Worm (Caenorhabditis elegans) whole organism, L4 larva: ENCODE data around the gene F14D7.18.

Experiments used
- F10B5.3 ChIP-seq: sonication (generic microtip); optimal IDR thresholded peaks from 2 replicates; lab custom pipeline; 2016; ENCODE audit warnings: mild to moderate bottlenecking, missing genetic modification characterization, missing compliant biosample characterization
- F26F4.8 ChIP-seq: fragments of 200-800 bp; sonication (Bioruptor generic); conservative IDR thresholded peaks from 2 replicates; pipeline ENCODE4 v1.3.6; 2022; ENCODE audit warnings: missing genetic modification characterization, missing compliant biosample characterization
- F37D6.2 ChIP-seq: sonication (generic microtip); optimal IDR thresholded peaks from 2 replicates; lab custom pipeline; 2016; ENCODE audit warnings: mild to moderate bottlenecking, missing genetic modification characterization, missing compliant biosample characterization
- F44E2.7 ChIP-seq: fragments of 200-800 bp; sonication (Bioruptor generic); IDR thresholded peaks from 2 replicates; pipeline ENCODE4 v2.1.2; 2022; ENCODE audit warnings: missing genetic modification characterization, missing compliant biosample characterization
- F49E8.2 ChIP-seq: sonication (generic microtip); optimal IDR thresholded peaks from 2 replicates; lab custom pipeline; 2016; ENCODE audit warnings: missing compliant biosample characterization, mild to moderate bottlenecking, missing genetic modification characterization, borderline replicate concordance
- T20F7.1 ChIP-seq: fragments of 200-800 bp; sonication (Bioruptor generic); optimal IDR thresholded peaks from 2 replicates; lab custom pipeline; 2018; ENCODE audit warnings: mild to moderate bottlenecking, missing genetic modification characterization, missing compliant biosample characterization
- ZK337.2 ChIP-seq: fragments of 200-800 bp; sonication (Bioruptor generic); IDR thresholded peaks from 2 replicates; pipeline ENCODE4 v1.3.6; 2022; ENCODE audit warnings: missing genetic modification reagents, missing genetic modification characterization, missing compliant biosample characterization
- ceh-20 ChIP-seq: fragments of 200-800 bp; sonication (Bioruptor generic); IDR thresholded peaks from 2 replicates; pipeline ENCODE4 v1.3.6; 2022; ENCODE audit warnings: missing genetic modification reagents, missing genetic modification characterization, missing compliant biosample characterization
- ceh-62 ChIP-seq: sonication (generic microtip); optimal IDR thresholded peaks from 2 replicates; lab custom pipeline; 2017; ENCODE audit warnings: missing biosample characterization, missing genetic modification characterization
- ceh-82 ChIP-seq: sonication (generic microtip); optimal IDR thresholded peaks from 2 replicates; lab custom pipeline; 2017; ENCODE audit warnings: missing biosample characterization, missing genetic modification characterization
- ces-1 ChIP-seq: fragments of 150-350 bp; sonication (generic microtip); optimal IDR thresholded peaks from 4 replicates; lab custom pipeline; 2014; ENCODE audit warnings: missing biosample characterization, missing genetic modification reagents, missing genetic modification characterization
- cey-2 ChIP-seq: sonication (generic microtip); optimal IDR thresholded peaks from 3 replicates; lab custom pipeline; 2017; ENCODE audit warnings: missing genetic modification characterization, mild to moderate bottlenecking, missing compliant biosample characterization, antibody characterized with exemption, borderline replicate concordance; ENCODE audit not compliant: insufficient read depth
- ctbp-1 ChIP-seq: fragments of 200-800 bp; sonication (Bioruptor generic); IDR thresholded peaks from 2 replicates; pipeline ENCODE4 v1.3.6; 2022; ENCODE audit warnings: missing genetic modification reagents, missing genetic modification characterization, missing compliant biosample characterization
- daf-16 ChIP-seq, 3 experiments: sonication (generic microtip); optimal IDR thresholded peaks; 2 replicates each; lab custom pipeline; 2016 to 2017; ENCODE audit warnings: missing genetic modification characterization in 3 of 3, missing genetic modification reagents in 3 of 3, mild to moderate bottlenecking in 2 of 3, missing compliant biosample characterization in 2 of 3, missing biosample characterization in 1 of 3, moderate library complexity in 1 of 3
- daf-19 ChIP-seq: fragments of 200-800 bp; sonication (Bioruptor generic); conservative IDR thresholded peaks from 2 replicates; pipeline ENCODE4 v1.3.6; 2022; ENCODE audit warnings: missing genetic modification characterization, missing compliant biosample characterization
- daf-8 ChIP-seq: fragments of 200-800 bp; sonication (Bioruptor generic); IDR thresholded peaks from 2 replicates; pipeline ENCODE4 v1.3.6; 2022; ENCODE audit warnings: missing genetic modification characterization, missing compliant biosample characterization
- dmd-6 ChIP-seq: fragments of 200-800 bp; sonication (Bioruptor generic); IDR thresholded peaks from 2 replicates; pipeline ENCODE4 v1.3.6; 2022; ENCODE audit warnings: missing genetic modification reagents, missing genetic modification characterization, missing compliant biosample characterization
- dmd-9 ChIP-seq: fragments of 200-800 bp; sonication (Bioruptor generic); IDR thresholded peaks from 2 replicates; pipeline ENCODE4 v1.3.6; 2022; ENCODE audit warnings: missing genetic modification reagents, missing genetic modification characterization, missing compliant biosample characterization
- dpl-1 ChIP-seq: fragments of 150-350 bp; optimal IDR thresholded peaks from 2 replicates; lab custom pipeline; 2014; ENCODE audit warnings: missing biosample characterization, missing genetic modification reagents, missing genetic modification characterization
- egl-43 ChIP-seq: fragments of 200-800 bp; sonication (Bioruptor generic); IDR thresholded peaks from 2 replicates; pipeline ENCODE4 v1.3.6; 2022; ENCODE audit warnings: missing genetic modification reagents, missing genetic modification characterization, missing compliant biosample characterization
- fos-1 ChIP-seq: fragments of 150-350 bp; optimal IDR thresholded peaks from 2 replicates; lab custom pipeline; 2014; ENCODE audit warnings: missing biosample characterization, missing genetic modification characterization
- hlh-11 ChIP-seq: fragments of 200-800 bp; sonication (Bioruptor generic); optimal IDR thresholded peaks from 2 replicates; lab custom pipeline; 2018; ENCODE audit warnings: mild to moderate bottlenecking, missing genetic modification characterization, missing compliant biosample characterization
- jun-1 ChIP-seq: fragments of 150-350 bp; optimal IDR thresholded peaks from 2 replicates; lab custom pipeline; 2014; ENCODE audit warnings: missing biosample characterization, missing genetic modification reagents, missing genetic modification characterization
- lin-15B ChIP-seq: fragments of 150-350 bp; sonication (generic microtip); optimal IDR thresholded peaks from 3 replicates; lab custom pipeline; 2014; ENCODE audit warnings: missing biosample characterization, missing genetic modification characterization
- lin-29 ChIP-seq: fragments of 200-800 bp; sonication (Bioruptor generic); IDR thresholded peaks from 2 replicates; pipeline ENCODE4 v1.3.6; 2022; ENCODE audit warnings: missing genetic modification reagents, missing genetic modification characterization, missing compliant biosample characterization
- lin-38 ChIP-seq: fragments of 200-800 bp; sonication (Bioruptor generic); IDR thresholded peaks from 2 replicates; pipeline ENCODE4 v1.3.6; 2022; ENCODE audit warnings: missing genetic modification reagents, missing genetic modification characterization, missing compliant biosample characterization
- mes-2 ChIP-seq: sonication (generic microtip); optimal IDR thresholded peaks from 2 replicates; lab custom pipeline; 2016; ENCODE audit warnings: missing genotype, mild to moderate bottlenecking, missing genetic modification characterization, missing compliant biosample characterization; ENCODE audit not compliant: poor library complexity, severe bottlenecking
- nhr-10 ChIP-seq: fragments of 150-350 bp; optimal IDR thresholded peaks from 2 replicates; lab custom pipeline; 2014; ENCODE audit warnings: missing biosample characterization, missing genetic modification characterization
- nhr-237 ChIP-seq: sonication (generic microtip); optimal IDR thresholded peaks from 2 replicates; lab custom pipeline; 2017; ENCODE audit warnings: missing biosample characterization, missing genetic modification characterization
- nhr-25 ChIP-seq: sonication (generic microtip); optimal IDR thresholded peaks from 2 replicates; lab custom pipeline; 2017; ENCODE audit warnings: missing genetic modification characterization, mild to moderate bottlenecking, missing compliant biosample characterization, antibody characterized with exemption, moderate library complexity, borderline replicate concordance; ENCODE audit not compliant: insufficient read depth
- nhr-28 ChIP-seq: fragments of 150-350 bp; optimal IDR thresholded peaks from 2 replicates; lab custom pipeline; 2014; ENCODE audit warnings: missing biosample characterization, missing genetic modification characterization
- nhr-42 ChIP-seq: fragments of 200-800 bp; sonication (Bioruptor generic); IDR thresholded peaks from 2 replicates; pipeline ENCODE4 v1.3.6; 2022; ENCODE audit warnings: missing genetic modification characterization, missing compliant biosample characterization
- nhr-77 ChIP-seq: fragments of 150-350 bp; optimal IDR thresholded peaks from 2 replicates; lab custom pipeline; 2014; ENCODE audit warnings: missing biosample characterization, missing genetic modification characterization
- pha-4 ChIP-seq, 2 experiments: fragments of 150-350 bp in 1 of 2; fragments of 200-800 bp in 1 of 2; sonication (Bioruptor generic) in 1 of 2; IDR thresholded peaks in 1 of 2; optimal IDR thresholded peaks in 1 of 2; 2 replicates each; pipeline versions ENCODE4 v1.3.6 to Lab custom; 2014 to 2022; ENCODE audit warnings: missing genetic modification characterization in 2 of 2, missing genetic modification reagents in 2 of 2, missing biosample characterization in 1 of 2, missing compliant biosample characterization in 1 of 2
- php-3 ChIP-seq: fragments of 200-800 bp; sonication (Bioruptor generic); IDR thresholded peaks from 2 replicates; pipeline ENCODE4 v1.3.6; 2022; ENCODE audit warnings: missing genetic modification reagents, missing genetic modification characterization, missing compliant biosample characterization
- rbr-2 ChIP-seq: sonication (generic microtip); optimal IDR thresholded peaks from 2 replicates; lab custom pipeline; 2016; ENCODE audit warnings: missing genotype, missing genetic modification characterization, missing compliant biosample characterization
- set-16 ChIP-seq: fragments of 200-800 bp; sonication (Bioruptor generic); IDR thresholded peaks from 2 replicates; pipeline ENCODE4 v1.3.6; 2022; ENCODE audit warnings: missing genetic modification reagents, missing genetic modification characterization, missing compliant biosample characterization
- spr-1 ChIP-seq: sonication (generic microtip); optimal IDR thresholded peaks from 2 replicates; lab custom pipeline; 2016; ENCODE audit warnings: mild to moderate bottlenecking, missing genetic modification characterization, missing compliant biosample characterization
- unc-130 ChIP-seq: sonication (generic microtip); optimal IDR thresholded peaks from 2 replicates; lab custom pipeline; 2016; ENCODE audit warnings: missing genetic modification reagents, missing genetic modification characterization, missing compliant biosample characterization
- unc-62 ChIP-seq, 3 experiments: fragments of 150-350 bp in 1 of 3; sonication (generic microtip); optimal IDR thresholded peaks in 2 of 3; peaks in 1 of 3; 1 replicate in 1 of 3; 2 replicates in 2 of 3; lab custom pipeline; 2014 to 2017; ENCODE audit warnings: missing biosample characterization in 3 of 3, missing genetic modification characterization in 3 of 3, missing genetic modification reagents in 3 of 3, missing genotype in 1 of 3
- zfp-2 ChIP-seq: sonication (generic microtip); optimal IDR thresholded peaks from 2 replicates; lab custom pipeline; 2016; ENCODE audit warnings: mild to moderate bottlenecking, missing genetic modification characterization, missing compliant biosample characterization
- zfp-3 ChIP-seq: fragments of 200-800 bp; sonication (Bioruptor generic); conservative IDR thresholded peaks from 2 replicates; pipeline ENCODE4 v1.3.6; 2022; ENCODE audit warnings: missing genetic modification reagents, missing genetic modification characterization, missing compliant biosample characterization

Gene F14D7.18

DNA sequence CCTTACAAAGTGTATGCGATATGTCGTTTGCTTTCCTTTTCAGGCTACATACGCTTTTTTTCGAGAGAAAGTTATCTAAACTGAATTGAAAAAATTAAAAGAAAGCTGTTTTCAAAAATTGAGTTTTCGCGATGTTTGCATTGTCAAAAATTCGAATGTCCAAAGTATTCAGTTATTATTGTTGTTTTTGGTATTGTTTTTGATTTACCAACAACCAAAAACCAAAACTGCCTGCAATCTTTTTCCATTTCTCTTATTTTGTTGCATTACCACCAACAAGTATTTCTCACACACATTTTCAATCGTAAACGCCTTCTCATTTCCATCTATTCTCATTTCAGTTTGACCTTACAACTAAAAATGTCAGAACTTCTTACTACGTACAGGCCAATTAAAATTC, 38.3 kb upstream of the F14D7.18 start, which contains the start of gene pepm-1:
Gene pepm-1 (plus strand): TSS at position 301 of the 400 bp plus-strand sequence.
- TF ChIP-seq ZK337.2 (GFP tag; lab: Robert Waterston, UW) (no peak), php-3 (GFP tag; lab: Robert Waterston, UW) (no peak), nhr-28 (no peak), daf-8 (GFP tag; lab: Robert Waterston, UW) (no peak), nhr-77 (tag; lab: Kevin White, UChicago) (no peak), dmd-9 (GFP tag; lab: Robert Waterston, UW) (no peak), pha-4 (GFP tag; IDR thresholded peaks at IDR 0.05; lab: Robert Waterston, UW) (no peak), pha-4 (tag; optimal IDR thresholded peaks at IDR 0.05; lab: Kevin White, UChicago) (no peak), F10B5.3 (tag; lab: Kevin White, UChicago) (no peak), nhr-25 (tag; lab: Kevin White, UChicago) (no peak), unc-130 (no peak), rbr-2 (tag; lab: Kevin White, UChicago) (no peak), mes-2 (no peak), nhr-42 (no peak), fos-1 (tag; lab: Kevin White, UChicago) (no peak), ceh-62 (tag; lab: Kevin White, UChicago) (no peak), ctbp-1 (no peak)
- TF ChIP-seq, all 104 proteins: peak for 0

DNA sequence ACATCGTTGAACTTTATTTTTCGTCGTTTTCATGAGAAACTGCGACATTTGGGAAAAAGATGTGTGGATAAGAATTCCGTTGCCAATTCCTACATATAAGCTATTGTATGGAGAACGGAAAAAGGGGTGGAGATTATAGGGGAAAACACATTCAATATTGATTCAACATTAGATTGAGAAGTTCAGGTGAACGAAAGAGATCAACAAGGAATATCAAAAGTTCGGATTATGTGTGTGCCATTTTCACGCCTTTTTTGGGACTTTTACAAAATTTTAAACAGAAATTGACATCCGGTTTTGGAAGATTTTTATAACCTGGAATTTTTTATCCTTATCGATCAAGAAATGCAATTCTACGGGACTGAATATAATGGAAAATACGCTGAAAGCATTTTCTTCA, 37.2 kb upstream of the F14D7.18 start, which contains the start of gene F47B8.5:
Gene F47B8.5 (minus strand): TSS at position 101 of the 400 bp plus-strand sequence.
- TF ChIP-seq spr-1 (tag; lab: Kevin White, UChicago), result no peak
- no peak for TF ChIP-seq egl-43 (GFP tag; lab: Robert Waterston, UW)
- TF ChIP-seq zfp-3 (GFP tag; lab: Robert Waterston, UW), result no peak
- TF ChIP-seq dpl-1 (GFP tag; lab: Kevin White, UChicago), result no peak
- TF ChIP-seq ceh-82 (tag; lab: Kevin White, UChicago), result no peak
- no peak for TF ChIP-seq ceh-20 (GFP tag; lab: Robert Waterston, UW)

DNA sequence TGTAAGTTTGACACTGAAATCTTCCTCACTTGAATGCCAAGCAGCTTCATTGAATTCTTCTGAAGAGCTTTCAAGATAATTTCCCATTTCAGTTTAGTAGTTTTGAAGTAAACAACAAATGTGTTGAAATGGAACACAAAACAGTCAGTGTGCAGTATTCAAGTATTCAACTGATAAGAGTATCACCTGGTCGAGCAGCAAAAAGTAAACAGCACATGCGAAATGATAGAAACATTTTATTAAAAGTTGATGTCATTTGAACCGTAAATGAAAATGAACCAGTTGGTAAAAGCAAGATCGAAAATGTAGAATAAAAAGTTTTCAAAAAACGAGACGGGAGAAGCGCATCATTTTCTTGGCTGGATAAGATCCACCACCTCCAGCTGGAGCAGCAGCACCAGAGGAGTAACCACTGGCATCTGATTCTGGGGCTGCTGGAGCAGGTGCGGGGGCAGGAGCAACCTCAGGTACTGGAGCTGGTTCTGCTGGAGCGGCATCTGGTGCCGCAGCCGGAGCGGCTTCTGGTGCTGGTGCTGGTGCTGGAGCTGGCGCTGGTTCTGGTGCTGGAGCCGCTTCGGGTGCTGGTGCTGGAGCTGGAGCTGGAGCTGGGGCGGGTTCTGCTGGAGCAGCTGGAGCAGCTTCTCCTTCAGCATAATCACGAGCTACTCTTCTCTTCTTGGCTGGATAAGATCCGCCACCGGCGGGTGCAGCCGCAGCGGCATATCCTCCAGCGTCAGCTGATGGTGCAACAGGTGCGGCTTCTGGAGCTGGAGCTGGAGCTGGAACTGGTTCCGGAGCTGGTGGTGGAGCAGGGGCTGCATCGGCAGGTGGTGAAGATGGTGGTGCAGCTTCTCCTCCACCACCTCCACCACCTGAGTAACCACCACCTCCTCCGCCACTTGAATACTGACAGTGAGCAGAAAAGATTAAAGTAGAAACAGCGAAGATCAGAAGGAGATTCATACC, 34.2 kb upstream of the F14D7.18 start, which contains the start of the genes F47B8.4 and F47B8.18:
Gene F47B8.4 (minus strand): TSS at position 172 of the 966 bp plus-strand sequence.
Gene F47B8.18 (minus strand): TSS at position 963 of the 966 bp plus-strand sequence.
- TF ChIP-seq lin-15B (tag; lab: Kevin White, UChicago) (no peak), dmd-9 (GFP tag; lab: Robert Waterston, UW) (0 out of 2 replicates have a peak, but pooled peaks have one; percentile 33), jun-1 (tag; lab: Kevin White, UChicago) (no peak), cey-2 (tag; lab: Kevin White, UChicago) (no peak), daf-16 (GFP tag; optimal IDR thresholded peaks at IDR 0.05; lab: Kevin White, UChicago) (no peak), daf-16 (tag; optimal IDR thresholded peaks at IDR 0.05; lab: Kevin White, UChicago) (peak; percentile 99), F44E2.7 (GFP tag; lab: Robert Waterston, UW) (no peak), nhr-77 (tag; lab: Kevin White, UChicago) (peak; percentile 20), lin-29 (GFP tag; lab: Robert Waterston, UW) (no peak), lin-38 (no peak), nhr-28 (peak; percentile 76), nhr-10 (tag; lab: Kevin White, UChicago) (no peak), zfp-2 (tag; lab: Kevin White, UChicago) (no peak), F49E8.2 (tag; lab: Kevin White, UChicago) (no peak), nhr-237 (no peak), dmd-6 (GFP tag; lab: Robert Waterston, UW) (peak; percentile 44), spr-1 (tag; lab: Kevin White, UChicago) (no peak), unc-62 (GFP tag; optimal IDR thresholded peaks at IDR 0.05 in 1 of 2; lab: Kevin White, UChicago) (peak in 1 of 2 experiments; percentile 96), unc-62 (tag; optimal IDR thresholded peaks at IDR 0.05; lab: Kevin White, UChicago) (no peak), ces-1 (GFP tag; lab: Kevin White, UChicago) (no peak), hlh-11 (tag; lab: Kevin White, UChicago) (no peak), F26F4.8 (GFP tag; lab: Robert Waterston, UW) (0 out of 2 replicates have a peak, but pooled peaks have one; percentile 3), ceh-82 (tag; lab: Kevin White, UChicago) (no peak), egl-43 (GFP tag; lab: Robert Waterston, UW) (no peak), set-16 (peak; percentile 99), T20F7.1 (GFP tag; lab: Kevin White, UChicago) (no peak), rbr-2 (tag; lab: Kevin White, UChicago) (no peak), daf-19 (GFP tag; lab: Robert Waterston, UW) (no peak), F37D6.2 (tag; lab: Kevin White, UChicago) (no peak)
